Worm (Caenorhabditis elegans): Measurements from ENCODE around the gene dbn-1.

DNA sequence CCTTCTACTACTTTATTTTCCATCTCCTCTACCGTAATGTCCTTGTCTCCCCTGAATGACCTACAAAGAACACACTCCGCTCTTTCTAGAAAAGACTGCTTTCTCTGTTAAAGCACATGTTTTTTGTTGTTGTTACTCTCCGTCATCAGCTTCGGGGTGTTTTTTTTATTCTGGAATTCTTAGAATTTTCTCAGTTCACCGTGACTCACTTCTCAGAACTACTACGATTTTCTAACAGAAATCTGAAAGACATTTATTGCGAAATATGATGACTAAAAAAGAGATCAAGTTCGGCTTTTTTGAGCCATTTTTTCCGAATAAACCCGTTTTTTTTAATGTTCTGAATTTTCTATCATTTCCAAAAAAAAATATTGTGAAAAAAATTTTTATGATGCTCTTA, 45.6 kb downstream of the dbn-1 start:
- TF ChIP-seq W03F9.2 (tag; optimal IDR thresholded peaks at IDR 0.05) (no peak), dao-5 (tag; optimal IDR thresholded peaks at IDR 0.05) (no peak)
